Worm (Caenorhabditis elegans): Measurements from ENCODE around the gene vha-9.

vha-9 gene

DNA sequence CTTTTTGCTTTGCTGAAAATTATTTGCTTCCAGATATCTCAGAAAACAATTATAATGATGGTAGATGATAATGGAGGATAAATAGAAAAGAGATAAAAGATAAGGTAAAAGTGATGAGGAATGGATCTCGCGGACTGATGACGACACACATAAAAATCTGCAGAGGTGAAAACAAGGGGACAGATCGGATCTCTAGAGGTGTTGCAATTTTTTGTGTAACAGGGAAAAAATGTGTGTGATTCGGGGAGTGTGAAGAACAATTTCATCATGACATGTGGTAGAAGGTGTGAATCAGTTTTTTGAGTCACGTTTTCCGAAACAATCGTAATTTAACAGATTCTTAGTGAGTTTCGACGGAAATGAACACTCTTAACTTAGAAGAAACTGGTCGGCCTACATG, 14.6 kb downstream of the vha-9 start (continued):
- TF ChIP-seq lin-14 (GFP tag; optimal IDR thresholded peaks at IDR 0.05) (peak; percentile 67), nhr-28 (tag; optimal IDR thresholded peaks at IDR 0.05) (no peak), nhr-85 (tag) (no peak), lin-15B (tag; optimal IDR thresholded peaks at IDR 0.05) (no peak), C04F5.9 (tag; optimal IDR thresholded peaks at IDR 0.05) (no peak), efl-3 (GFP tag; optimal IDR thresholded peaks at IDR 0.05) (no peak), fkh-8 (tag; optimal IDR thresholded peaks at IDR 0.05) (no peak), jun-1 (tag; optimal IDR thresholded peaks at IDR 0.05) (no peak), C16A3.4 (tag; optimal IDR thresholded peaks at IDR 0.05) (no peak), nhr-20 (tag; optimal IDR thresholded peaks at IDR 0.05) (peak; percentile 2), skn-1 (tag; optimal IDR thresholded peaks at IDR 0.05) (no peak), pax-3 (tag; optimal IDR thresholded peaks at IDR 0.05) (no peak)

DNA sequence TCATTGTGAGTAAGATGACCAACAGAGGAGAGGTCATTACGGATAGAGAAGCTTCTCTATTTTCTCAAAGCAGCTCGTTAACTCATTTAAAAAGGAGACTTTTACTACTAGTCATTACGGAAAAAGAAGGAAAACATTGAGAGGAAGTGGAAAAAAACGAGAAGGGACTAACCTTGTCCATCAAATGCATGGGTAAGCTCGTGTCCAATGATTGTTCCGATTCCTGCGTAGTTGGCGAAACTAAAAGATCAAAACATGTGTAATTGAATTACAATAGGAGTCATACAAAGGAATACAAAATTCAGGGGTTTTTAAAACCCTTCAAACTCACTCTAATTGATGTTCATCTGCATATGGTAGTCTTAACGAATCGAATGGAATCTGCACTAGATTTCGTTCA, 18.5 kb downstream of the vha-9 start:
- TF ChIP-seq hlh-4 (tag; optimal IDR thresholded peaks at IDR 0.05) = no peak
- TF ChIP-seq ets-5 (GFP tag; IDR thresholded peaks at IDR 0.05) = no peak
- no peak for TF ChIP-seq hpl-2 (GFP tag; optimal IDR thresholded peaks at IDR 0.05)
- TF ChIP-seq lin-39 (tag; optimal IDR thresholded peaks at IDR 0.05) = no peak
- TF ChIP-seq ces-1 (GFP tag; optimal IDR thresholded peaks at IDR 0.05) = no peak
- no peak for TF ChIP-seq pag-3 (tag; optimal IDR thresholded peaks at IDR 0.05; ENCODE audit: borderline replicate concordance, insufficient read depth)
- TF ChIP-seq mab-9 (GFP tag; IDR thresholded peaks at IDR 0.05) = no peak
- no peak for TF ChIP-seq ceh-63 (GFP tag; optimal IDR thresholded peaks at IDR 0.05)
- TF ChIP-seq Y116A8C.19 (tag; optimal IDR thresholded peaks at IDR 0.05; ENCODE audit: borderline replicate concordance) = no peak
- TF ChIP-seq nhr-47 (tag; optimal IDR thresholded peaks at IDR 0.05) = no peak
- no peak for TF ChIP-seq ceh-90 (tag; optimal IDR thresholded peaks at IDR 0.05)
- no peak for TF ChIP-seq nhr-20 (tag; optimal IDR thresholded peaks at IDR 0.05)
- no peak for TF ChIP-seq rnt-1 (tag; optimal IDR thresholded peaks at IDR 0.05)
- no peak for TF ChIP-seq swsn-7 (tag; optimal IDR thresholded peaks at IDR 0.05)
- no peak for TF ChIP-seq hlh-17 (GFP tag; optimal IDR thresholded peaks at IDR 0.05; ENCODE audit: borderline replicate concordance)
- no peak for TF ChIP-seq egl-13 (tag; optimal IDR thresholded peaks at IDR 0.05)
- no peak for TF ChIP-seq nhr-11 (tag; optimal IDR thresholded peaks at IDR 0.05)
- no peak for TF ChIP-seq nhr-76 (tag; optimal IDR thresholded peaks at IDR 0.05)

DNA sequence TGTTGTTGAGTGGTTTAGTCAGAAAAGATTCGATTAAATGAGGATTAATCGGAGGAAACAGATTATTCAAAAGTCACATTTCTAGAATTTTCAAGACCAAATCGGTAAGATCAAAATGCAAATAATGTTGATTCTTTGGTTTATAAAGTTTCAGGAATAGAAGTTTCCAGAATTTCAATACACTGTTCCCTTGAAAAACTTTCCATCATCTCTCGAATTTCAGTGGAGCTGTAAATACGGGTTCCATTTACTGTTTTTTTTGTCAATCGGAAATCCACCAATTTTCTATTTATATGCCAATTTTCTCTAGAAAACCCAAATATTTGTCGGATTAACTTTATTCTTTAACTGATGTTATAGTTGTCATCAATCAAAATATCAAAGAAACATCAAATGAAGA, 20.4 kb downstream of the vha-9 start:
- TF ChIP-seq hlh-4 (tag; optimal IDR thresholded peaks at IDR 0.05) = no peak
- TF ChIP-seq fkh-8 (tag; optimal IDR thresholded peaks at IDR 0.05) = peak; percentile 33
- TF ChIP-seq dsc-1 (tag; optimal IDR thresholded peaks at IDR 0.05) = peak; percentile 56
- TF ChIP-seq hlh-17 (GFP tag; optimal IDR thresholded peaks at IDR 0.05; ENCODE audit: borderline replicate concordance) = no peak

DNA sequence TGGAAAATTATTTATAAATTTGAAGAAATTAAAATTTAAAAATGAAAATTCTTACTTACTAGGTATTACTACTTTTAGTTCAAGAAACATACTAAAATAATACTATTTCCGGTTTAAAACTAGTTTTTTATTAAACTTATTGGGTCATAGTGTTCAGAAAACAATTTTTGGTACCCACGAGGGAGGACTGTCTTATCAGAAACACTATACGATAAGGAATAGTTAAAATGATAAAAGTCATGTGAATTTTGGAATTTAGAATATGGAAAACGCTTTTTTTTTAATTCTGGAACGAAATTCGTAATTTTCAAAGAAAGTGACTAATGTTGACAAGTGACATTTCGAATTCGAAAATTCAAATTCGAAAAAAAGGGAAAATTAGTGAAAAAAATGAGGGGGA, 21.8 kb downstream of the vha-9 start:
- TF ChIP-seq skn-1 (tag; optimal IDR thresholded peaks at IDR 0.05) = no peak
- peak in 1 of 2 experiments; percentile 12 for TF ChIP-seq lin-35 (GFP tag; optimal IDR thresholded peaks at IDR 0.05)
- TF ChIP-seq efl-1 (optimal IDR thresholded peaks at IDR 0.05) = no peak
- TF ChIP-seq efl-1 (GFP tag; optimal IDR thresholded peaks at IDR 0.05 in 1 of 2) = peak in 1 of 2 experiments; percentile 58
- peak; percentile 72 for TF ChIP-seq elt-2 (tag; optimal IDR thresholded peaks at IDR 0.05)
- no peak for TF ChIP-seq ceh-88 (GFP tag; IDR thresholded peaks at IDR 0.05)
- TF ChIP-seq nhr-237 (tag; optimal IDR thresholded peaks at IDR 0.05) = no peak
- no peak for TF ChIP-seq fkh-10 (GFP tag; optimal IDR thresholded peaks at IDR 0.05)
- no peak for TF ChIP-seq fos-1 (tag; optimal IDR thresholded peaks at IDR 0.05)
